Fruit fly (Drosophila melanogaster) whole organism, embryonic: ENCODE measurements around the gene CG15930.

Experiments
- ATbp ChIP-seq: fragments of 200-800 bp; sonication (Bioruptor generic); optimal IDR thresholded peaks from 2 replicates; lab custom pipeline; 2017; ENCODE audit warnings: missing biosample characterization, mild to moderate bottlenecking, missing genetic modification characterization, missing genetic modification reagents
- Bdp1 ChIP-seq: fragments of 200-800 bp; sonication (Bioruptor generic); optimal IDR thresholded peaks from 3 replicates; lab custom pipeline; 2016; ENCODE audit warnings: missing biosample characterization, missing genetic modification characterization
- CG10267 ChIP-seq: fragments of 200-800 bp; sonication (Bioruptor generic); optimal IDR thresholded peaks from 2 replicates; lab custom pipeline; 2018; ENCODE audit warnings: missing biosample characterization, mild to moderate bottlenecking, missing genetic modification characterization, moderate library complexity
- CG10431 ChIP-seq: fragments of 200-800 bp; sonication (Bioruptor generic); optimal IDR thresholded peaks from 3 replicates; lab custom pipeline; 2018; ENCODE audit warnings: missing biosample characterization, mild to moderate bottlenecking, missing genetic modification characterization
- CG11085 ChIP-seq: fragments of 200-800 bp; sonication (Bioruptor generic); IDR thresholded peaks from 2 replicates; pipeline ENCODE4 v1.3.6; 2022; ENCODE audit warnings: missing biosample characterization, missing genetic modification characterization
- CG12219 ChIP-seq: fragments of 200-800 bp; sonication (Bioruptor generic); optimal IDR thresholded peaks from 3 replicates; lab custom pipeline; 2018; ENCODE audit warnings: missing biosample characterization, mild to moderate bottlenecking, missing genetic modification characterization
- CG15011 ChIP-seq: fragments of 200-800 bp; sonication (Bioruptor generic); optimal IDR thresholded peaks from 3 replicates; lab custom pipeline; 2018; ENCODE audit warnings: missing biosample characterization, mild to moderate bottlenecking, missing genetic modification characterization
- CG17328 ChIP-seq: fragments of 200-800 bp; sonication (Bioruptor generic); IDR thresholded peaks from 2 replicates; pipeline ENCODE4 v1.3.6; 2022; ENCODE audit warnings: missing biosample characterization, missing genetic modification characterization
- CG18599 ChIP-seq: fragments of 200-800 bp; sonication (Bioruptor generic); optimal IDR thresholded peaks from 3 replicates; lab custom pipeline; 2017; ENCODE audit warnings: missing biosample characterization, missing genetic modification characterization, mild to moderate bottlenecking, moderate library complexity, missing genetic modification reagents
- CG32772 ChIP-seq: fragments of 200-800 bp; sonication (Bioruptor generic); IDR thresholded peaks from 2 replicates; pipeline ENCODE4 v1.3.6; 2022; ENCODE audit warnings: missing biosample characterization, missing genetic modification characterization
- CG34376 ChIP-seq: fragments of 200-800 bp; sonication (Bioruptor generic); optimal IDR thresholded peaks from 2 replicates; lab custom pipeline; 2018; ENCODE audit warnings: missing biosample characterization, mild to moderate bottlenecking, missing genetic modification characterization
- CG4328 ChIP-seq: fragments of 200-800 bp; sonication (Bioruptor generic); optimal IDR thresholded peaks from 3 replicates; lab custom pipeline; 2017; ENCODE audit warnings: missing biosample characterization, missing genetic modification reagents, missing genetic modification characterization
- CG4360 ChIP-seq: fragments of 200-800 bp; sonication (Bioruptor generic); IDR thresholded peaks from 2 replicates; pipeline ENCODE4 v1.3.6; 2022; ENCODE audit warnings: missing biosample characterization, missing genetic modification characterization
- CG6654 ChIP-seq: fragments of 200-800 bp; sonication (Bioruptor generic); optimal IDR thresholded peaks from 2 replicates; lab custom pipeline; 2017; ENCODE audit warnings: missing biosample characterization, mild to moderate bottlenecking, missing genetic modification characterization
- CG6689 ChIP-seq: fragments of 200-800 bp; sonication (Bioruptor generic); IDR thresholded peaks from 2 replicates; pipeline ENCODE4 v1.3.6; 2022; ENCODE audit warnings: missing biosample characterization, missing genetic modification characterization
- CG7556 ChIP-seq: fragments of 200-800 bp; sonication (Bioruptor generic); optimal IDR thresholded peaks from 2 replicates; lab custom pipeline; 2017; ENCODE audit warnings: missing biosample characterization, mild to moderate bottlenecking, missing genetic modification characterization
- CG9876 ChIP-seq: fragments of 200-800 bp; sonication (Bioruptor generic); optimal IDR thresholded peaks from 2 replicates; lab custom pipeline; 2016; ENCODE audit warnings: missing biosample characterization, missing genetic modification characterization
- CoRest ChIP-seq: fragments of 200-800 bp; sonication (Bioruptor generic); optimal IDR thresholded peaks from 3 replicates; lab custom pipeline; 2018; ENCODE audit warnings: missing biosample characterization, mild to moderate bottlenecking, missing genetic modification characterization, moderate library complexity
- Deaf1 ChIP-seq: fragments of 200-800 bp; optimal IDR thresholded peaks from 3 replicates; lab custom pipeline; 2019; ENCODE audit warnings: missing biosample characterization, mild to moderate bottlenecking, missing genetic modification characterization, moderate library complexity
- Eip74EF ChIP-seq, 2 experiments: fragments of 200-800 bp in 1 of 2; fragments of >200 bp in 1 of 2; sonication (Bioruptor generic) in 1 of 2; optimal IDR thresholded peaks; 2 replicates each; lab custom pipeline; 2017 to 2019; ENCODE audit warnings: missing biosample characterization in 2 of 2, missing genetic modification characterization in 2 of 2, mild to moderate bottlenecking in 1 of 2, moderate library complexity in 1 of 2
- GATAe ChIP-seq: fragments of 200-800 bp; sonication (Bioruptor generic); conservative IDR thresholded peaks from 2 replicates; pipeline ENCODE4 v1.3.6; 2022; ENCODE audit warnings: missing biosample characterization, missing genetic modification characterization
- HLH3B ChIP-seq: fragments of 200-800 bp; sonication (Bioruptor generic); IDR thresholded peaks from 2 replicates; pipeline ENCODE4 v1.3.6; 2022; ENCODE audit warnings: missing biosample characterization, missing genetic modification characterization
- Lim3 ChIP-seq: fragments of 200-800 bp; sonication (Bioruptor generic); IDR thresholded peaks from 2 replicates; pipeline ENCODE4 v1.3.6; 2022; ENCODE audit warnings: missing biosample characterization, missing genetic modification characterization
- MBD-R2 ChIP-seq: fragments of 200-800 bp; sonication (Bioruptor generic); IDR thresholded peaks from 2 replicates; pipeline ENCODE4 v1.3.6; 2022; ENCODE audit warnings: missing biosample characterization, missing genetic modification characterization
- Neu2 ChIP-seq: fragments of 200-800 bp; sonication (Bioruptor generic); optimal IDR thresholded peaks from 3 replicates; lab custom pipeline; 2016; ENCODE audit warnings: missing biosample characterization, missing genetic modification characterization, borderline replicate concordance
- Ravus ChIP-seq: fragments of 200-800 bp; sonication (Bioruptor generic); IDR thresholded peaks from 2 replicates; pipeline ENCODE4 v1.3.6; 2022; ENCODE audit warnings: missing biosample characterization, missing genetic modification characterization
- Sin3A ChIP-seq: fragments of >200 bp; optimal IDR thresholded peaks from 2 replicates; lab custom pipeline; 2018
- Sox102F ChIP-seq: fragments of 200-800 bp; sonication (Bioruptor generic); optimal IDR thresholded peaks from 2 replicates; lab custom pipeline; 2018; ENCODE audit warnings: missing biosample characterization, mild to moderate bottlenecking, missing genetic modification characterization, moderate library complexity
- Ssrp ChIP-seq: fragments of 200-800 bp; sonication (Bioruptor generic); optimal IDR thresholded peaks from 2 replicates; lab custom pipeline; 2018; ENCODE audit warnings: missing biosample characterization, mild to moderate bottlenecking, missing genetic modification characterization, moderate library complexity
- Stat92E ChIP-seq, 3 experiments: fragments of >200 bp in 2 of 3; fragments of 200-800 bp in 1 of 3; sonication (Bioruptor generic) in 1 of 3; optimal IDR thresholded peaks; 2 replicates each; lab custom pipeline; 2017 to 2019; ENCODE audit warnings: missing biosample characterization in 3 of 3, missing genetic modification characterization in 3 of 3, mild to moderate bottlenecking in 1 of 3, moderate library complexity in 1 of 3
- Tbp ChIP-seq: fragments of >200 bp; optimal IDR thresholded peaks from 2 replicates; lab custom pipeline; 2018; ENCODE audit warnings: missing biosample characterization, missing genetic modification characterization
- chif ChIP-seq, 2 experiments: fragments of 200-800 bp; sonication (Bioruptor generic); optimal IDR thresholded peaks; 3 replicates each; lab custom pipeline; 2016; ENCODE audit warnings: missing biosample characterization in 2 of 2, missing genetic modification characterization in 2 of 2
- ci ChIP-seq: fragments of 200-800 bp; sonication (Bioruptor generic); IDR thresholded peaks from 3 replicates; pipeline ENCODE4 v1.3.6; 2022; ENCODE audit warnings: missing biosample characterization, missing genetic modification characterization
- corto ChIP-seq: fragments of 200-800 bp; sonication (Bioruptor generic); optimal IDR thresholded peaks from 2 replicates; lab custom pipeline; 2016; ENCODE audit warnings: missing biosample characterization, mild to moderate bottlenecking, missing genetic modification characterization, moderate library complexity
- fu2 ChIP-seq: fragments of 200-800 bp; sonication (Bioruptor generic); optimal IDR thresholded peaks from 2 replicates; lab custom pipeline; 2016; ENCODE audit warnings: missing biosample characterization, missing genetic modification characterization
- gcm ChIP-seq: fragments of 200-800 bp; sonication (Bioruptor generic); optimal IDR thresholded peaks from 2 replicates; lab custom pipeline; 2019; ENCODE audit warnings: missing biosample characterization, mild to moderate bottlenecking, missing genetic modification characterization, moderate library complexity
- hth ChIP-seq: fragments of >200 bp; optimal IDR thresholded peaks from 2 replicates; lab custom pipeline; 2017; ENCODE audit warnings: inconsistent platforms
- inv ChIP-seq: fragments of 200-800 bp; sonication (Bioruptor generic); IDR thresholded peaks from 2 replicates; pipeline ENCODE4 v1.3.6; 2022; ENCODE audit warnings: missing biosample characterization, missing genetic modification characterization; ENCODE audit not compliant: partially characterized antibody
- jigr1 ChIP-seq: fragments of 200-800 bp; sonication (Bioruptor generic); IDR thresholded peaks from 3 replicates; pipeline ENCODE4 v1.3.6; 2022; ENCODE audit warnings: missing biosample characterization, missing genetic modification characterization
- lilli ChIP-seq: fragments of 200-800 bp; sonication (Bioruptor generic); optimal IDR thresholded peaks from 3 replicates; lab custom pipeline; 2016; ENCODE audit warnings: missing biosample characterization, missing genetic modification characterization
- lmd ChIP-seq: fragments of 200-800 bp; sonication (Bioruptor generic); IDR thresholded peaks from 2 replicates; pipeline ENCODE4 v1.3.6; 2022; ENCODE audit warnings: missing biosample characterization, missing genetic modification characterization
- nau ChIP-seq: fragments of 200-800 bp; sonication (Bioruptor generic); optimal IDR thresholded peaks from 3 replicates; lab custom pipeline; 2017; ENCODE audit warnings: missing biosample characterization, mild to moderate bottlenecking, missing genetic modification characterization, missing genetic modification reagents
- oc ChIP-seq: fragments of 200-800 bp; sonication (Bioruptor generic); optimal IDR thresholded peaks from 2 replicates; lab custom pipeline; 2018; ENCODE audit warnings: missing biosample characterization, mild to moderate bottlenecking, missing genetic modification characterization, moderate library complexity
- otp ChIP-seq: fragments of 200-800 bp; sonication (Bioruptor generic); IDR thresholded peaks from 3 replicates; pipeline ENCODE4, ENCODE4 v1.3.6; 2022; ENCODE audit warnings: missing biosample characterization, missing genetic modification characterization
- seq ChIP-seq: fragments of 200-800 bp; sonication (Bioruptor generic); IDR thresholded peaks from 2 replicates; pipeline ENCODE4 v1.3.6; 2022; ENCODE audit warnings: missing biosample characterization, missing genetic modification characterization
- shn ChIP-seq: fragments of 200-800 bp; sonication (Bioruptor generic); optimal IDR thresholded peaks from 3 replicates; lab custom pipeline; 2016; ENCODE audit warnings: missing biosample characterization, missing genetic modification characterization
- sisA ChIP-seq: fragments of 200-800 bp; sonication (Bioruptor generic); IDR thresholded peaks from 2 replicates; pipeline ENCODE4 v1.3.6; 2022; ENCODE audit warnings: missing biosample characterization, missing genetic modification characterization
- slp2 ChIP-seq: fragments of 200-800 bp; sonication (Bioruptor generic); optimal IDR thresholded peaks from 2 replicates; lab custom pipeline; 2016; ENCODE audit warnings: missing biosample characterization, missing genetic modification characterization
- trh ChIP-seq: fragments of 200-800 bp; sonication (Bioruptor generic); optimal IDR thresholded peaks from 2 replicates; lab custom pipeline; 2016; ENCODE audit warnings: missing biosample characterization, missing genetic modification characterization
- twi ChIP-seq: fragments of 200-800 bp; optimal IDR thresholded peaks from 2 replicates; lab custom pipeline; 2019; ENCODE audit warnings: missing biosample characterization, mild to moderate bottlenecking, missing genetic modification characterization, moderate library complexity
- zf30C ChIP-seq: fragments of 200-800 bp; sonication (Bioruptor generic); optimal IDR thresholded peaks from 3 replicates; lab custom pipeline; 2018; ENCODE audit warnings: missing biosample characterization, mild to moderate bottlenecking, missing genetic modification characterization

Gene CG15930

dm6 chrX:5332259-5332862 lies 15.3 kb upstream of the CG15930 start, which contains the start of gene CanB (continued):
- no peak for TF ChIP-seq trh (GFP tag; lab: Kevin White, UChicago)
- TF ChIP-seq CG10267 (tag; lab: Kevin White, UChicago), result peak; percentile 20
- TF ChIP-seq inv, result peak; percentile 38; the same call in 1 of the 2 replicates
- TF ChIP-seq Bdp1, result no peak
- TF ChIP-seq Sox102F (GFP tag; lab: Kevin White, UChicago), result peak; percentile 23
- TF ChIP-seq CG17328 (GFP tag; lab: Robert Waterston, UW), result 0 out of 2 replicates have a peak, but pooled peaks have one; percentile 35
- TF ChIP-seq otp (GFP tag; lab: Robert Waterston, UW), result no peak
- no peak for TF ChIP-seq oc (tag; lab: Kevin White, UChicago)
- no peak for TF ChIP-seq Eip74EF (GFP tag; optimal IDR thresholded peaks at IDR 0.05; lab: Kevin White, UChicago)
- TF ChIP-seq CG12219, result no peak
- TF ChIP-seq seq (GFP tag; lab: Robert Waterston, UW), result no peak
- no peak for TF ChIP-seq Stat92E (GFP tag; optimal IDR thresholded peaks at IDR 0.05; lab: Kevin White, UChicago)
- no peak for TF ChIP-seq Ravus
- TF ChIP-seq nau, result no peak
- no peak for TF ChIP-seq slp2 (GFP tag; lab: Kevin White, UChicago)
- TF ChIP-seq CG6689 (GFP tag; lab: Robert Waterston, UW), result no peak
- no peak for TF ChIP-seq CG4328 (GFP tag; lab: Kevin White, UChicago)
- no peak for TF ChIP-seq CG11085
- no peak for TF ChIP-seq zf30C (GFP tag; lab: Kevin White, UChicago)
- no peak for TF ChIP-seq GATAe (GFP tag; lab: Robert Waterston, UW)
- TF ChIP-seq twi, result no peak
- no peak for TF ChIP-seq Sin3A (lab: Kevin White, UChicago)
- no peak for TF ChIP-seq CG6654 (GFP tag; lab: Kevin White, UChicago)
- TF ChIP-seq fu2 (GFP tag; lab: Kevin White, UChicago), result no peak
- TF ChIP-seq gcm, result no peak
- TF ChIP-seq jigr1 (GFP tag; lab: Robert Waterston, UW), result no peak
- no peak for TF ChIP-seq hth (lab: Kevin White, UChicago)
- no peak for TF ChIP-seq CG9876 (GFP tag; lab: Kevin White, UChicago)
- no peak for TF ChIP-seq Tbp (GFP tag; lab: Kevin White, UChicago)
- no peak for TF ChIP-seq Neu2 (GFP tag; lab: Kevin White, UChicago)
- no peak for TF ChIP-seq CG32772 (GFP tag; lab: Robert Waterston, UW)
- no peak for TF ChIP-seq Lim3 (GFP tag; lab: Robert Waterston, UW)
- TF ChIP-seq CG7556 (GFP tag; lab: Kevin White, UChicago), result no peak
- 0 out of 3 replicates have a peak, but pooled peaks have one; percentile 8 for TF ChIP-seq ci (GFP tag; lab: Robert Waterston, UW)
- TF ChIP-seq CG18599 (GFP tag; lab: Kevin White, UChicago), result no peak
- TF ChIP-seq ATbp (GFP tag; lab: Kevin White, UChicago), result no peak
- no peak; the same call in 1 of the 2 replicates for TF ChIP-seq HLH3B (GFP tag; lab: Robert Waterston, UW)
- TF ChIP-seq Ssrp, result no peak
- 0 out of 2 replicates have a peak, but pooled peaks have one; percentile 10 for TF ChIP-seq lmd (GFP tag; lab: Robert Waterston, UW)
- TF ChIP-seq CG10431, result no peak
- peak; percentile 11 for TF ChIP-seq CoRest (tag; lab: Kevin White, UChicago)
- TF ChIP-seq CG4360, result no peak
- no peak for TF ChIP-seq CG34376 (GFP tag; lab: Kevin White, UChicago)
- no peak for TF ChIP-seq shn (GFP tag; lab: Kevin White, UChicago)
- no peak for TF ChIP-seq CG15011 (GFP tag; lab: Kevin White, UChicago)
- TF ChIP-seq chif (GFP tag; optimal IDR thresholded peaks at IDR 0.05; lab: Kevin White, UChicago), result peak in 1 of 2 experiments; percentile 2
- TF ChIP-seq lilli (GFP tag; lab: Kevin White, UChicago), result peak; percentile 16
- TF ChIP-seq Deaf1 (tag; lab: Kevin White, UChicago), result no peak
- no peak; the same call in 1 of the 2 replicates for TF ChIP-seq MBD-R2 (GFP tag; lab: Robert Waterston, UW)
- no peak for TF ChIP-seq sisA
- TF ChIP-seq corto (GFP tag; lab: Kevin White, UChicago), result no peak
